Fruit fly (Drosophila melanogaster) whole organism, pupa: ENCODE data around the gene Eip75B.

Experiments
- CG32121 ChIP-seq: fragments of 200-800 bp; sonication (Bioruptor generic); IDR thresholded peaks from 2 replicates; pipeline ENCODE4 v1.3.6; 2022; ENCODE audit warnings: missing biosample characterization, missing genetic modification characterization
- CG8159 ChIP-seq: fragments of 200-800 bp; sonication (Bioruptor generic); optimal IDR thresholded peaks from 3 replicates; lab custom pipeline; 2018; ENCODE audit warnings: missing biosample characterization, mild to moderate bottlenecking, missing genetic modification characterization, moderate library complexity
- D1 ChIP-seq: fragments of 200-800 bp; sonication (Bioruptor generic); optimal IDR thresholded peaks from 2 replicates; lab custom pipeline; 2018; ENCODE audit warnings: missing biosample characterization, mild to moderate bottlenecking, missing genetic modification characterization, moderate library complexity
- EcR ChIP-seq: fragments of 200-800 bp; sonication (Bioruptor generic); optimal IDR thresholded peaks from 3 replicates; lab custom pipeline; 2019; ENCODE audit warnings: missing biosample characterization, missing genetic modification characterization, mild to moderate bottlenecking, moderate library complexity, missing genetic modification reagents

DNA sequence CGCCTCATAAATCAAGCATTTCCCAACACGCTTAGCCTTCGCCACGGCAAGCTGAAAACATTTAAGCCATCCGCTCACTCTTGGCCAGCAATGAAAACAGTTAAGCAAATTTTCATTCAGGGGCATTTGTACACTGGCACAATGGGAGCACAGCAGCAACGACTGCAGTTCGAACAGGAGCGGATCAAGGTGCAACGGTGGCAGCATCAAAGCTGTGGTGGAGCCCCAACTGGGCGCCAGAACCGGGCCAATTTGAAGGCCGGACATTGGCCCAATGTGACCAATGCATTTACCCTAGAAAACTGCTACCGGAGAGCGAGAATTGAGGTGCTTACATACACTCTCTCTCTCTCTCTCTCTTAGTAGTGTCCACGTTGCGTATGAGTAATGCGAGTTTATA lies 42.6 kb downstream of the Eip75B start:
- TF ChIP-seq EcR (GFP tag; lab: Kevin White, UChicago): peak; percentile 59
- peak; percentile 74 for TF ChIP-seq CG32121 (GFP tag; lab: Robert Waterston, UW)
- TF ChIP-seq D1: no peak
- no peak for TF ChIP-seq CG8159 (tag; lab: Kevin White, UChicago)
